Worm (Caenorhabditis elegans): ENCODE results near the gene pvf-1.
A peak's percentile ranks its signal among the peaks of the same experiment; 100 is the strongest.

ce11 chrIII:1785776-1786175 is 38.3 kb downstream of the pvf-1 start:
- no peak for TF ChIP-seq dao-5 (tag; optimal IDR thresholded peaks at IDR 0.05)
- TF ChIP-seq him-1 (tag; optimal IDR thresholded peaks at IDR 0.05), result peak; percentile 61
- TF ChIP-seq W03F9.2 (tag; optimal IDR thresholded peaks at IDR 0.05), result no peak
